Worm (Caenorhabditis elegans) whole organism, L2 larva: ENCODE data around the gene fbxa-94.

Source experiments
- C34F6.9 ChIP-seq: fragments of 150-350 bp; optimal IDR thresholded peaks from 2 replicates; lab custom pipeline; 2014; ENCODE audit warnings: missing biosample characterization, missing genetic modification characterization
- R02D3.7 ChIP-seq: fragments of 150-350 bp; optimal IDR thresholded peaks from 2 replicates; lab custom pipeline; 2014; ENCODE audit warnings: missing biosample characterization, missing genetic modification characterization
- ZK546.5 ChIP-seq: sonication (generic microtip); optimal IDR thresholded peaks from 2 replicates; lab custom pipeline; 2017; ENCODE audit warnings: missing biosample characterization, missing genetic modification characterization
- ceh-16 ChIP-seq: fragments of 150-350 bp; optimal IDR thresholded peaks from 2 replicates; lab custom pipeline; 2014; ENCODE audit warnings: missing biosample characterization, missing genetic modification characterization
- dmd-4 ChIP-seq: sonication (generic microtip); optimal IDR thresholded peaks from 2 replicates; lab custom pipeline; 2017; ENCODE audit warnings: missing biosample characterization, missing genetic modification characterization
- elt-1 ChIP-seq: fragments of 150-350 bp; optimal IDR thresholded peaks from 2 replicates; lab custom pipeline; 2014; ENCODE audit warnings: missing biosample characterization, missing genetic modification characterization
- lin-11 ChIP-seq: fragments of 150-350 bp; sonication (generic microtip); optimal IDR thresholded peaks from 2 replicates; lab custom pipeline; 2014; ENCODE audit warnings: missing biosample characterization, missing genetic modification characterization, inconsistent platforms, mixed read lengths
- lin-13 ChIP-seq: fragments of 150-350 bp; optimal IDR thresholded peaks from 2 replicates; lab custom pipeline; 2014; ENCODE audit warnings: missing biosample characterization, missing genetic modification reagents, missing genetic modification characterization
- nhr-11 ChIP-seq: fragments of 150-350 bp; optimal IDR thresholded peaks from 2 replicates; lab custom pipeline; 2014; ENCODE audit warnings: missing biosample characterization, missing genetic modification characterization
- nhr-12 ChIP-seq: fragments of 150-350 bp; optimal IDR thresholded peaks from 2 replicates; lab custom pipeline; 2014; ENCODE audit warnings: missing biosample characterization, missing genetic modification characterization
- nhr-25 ChIP-seq: fragments of 150-350 bp; sonication (generic microtip); optimal IDR thresholded peaks from 3 replicates; lab custom pipeline; 2014; ENCODE audit warnings: missing biosample characterization, missing genetic modification characterization
- skn-1 ChIP-seq: sonication (generic microtip); optimal IDR thresholded peaks from 2 replicates; lab custom pipeline; 2017; ENCODE audit warnings: missing biosample characterization, missing genetic modification characterization
- unc-55 ChIP-seq: fragments of 150-350 bp; sonication (generic microtip); optimal IDR thresholded peaks from 3 replicates; lab custom pipeline; 2014; ENCODE audit warnings: missing biosample characterization, missing genetic modification reagents, missing genetic modification characterization
- zag-1 ChIP-seq: fragments of 150-350 bp; optimal IDR thresholded peaks from 2 replicates; lab custom pipeline; 2014; ENCODE audit warnings: missing biosample characterization, missing genetic modification characterization

ce11 chrV:15610350-15610940 lies 37.7 kb downstream of the fbxa-94 start, which contains the start of the genes fbxa-153 and str-12:
- TF ChIP-seq ZK546.5 (tag; lab: Kevin White, UChicago), result no peak
- no peak for TF ChIP-seq nhr-12 (tag; lab: Kevin White, UChicago)
- TF ChIP-seq lin-11, result no peak
- TF ChIP-seq dmd-4, result no peak
- TF ChIP-seq ceh-16, result no peak
- no peak for TF ChIP-seq nhr-25 (tag; lab: Kevin White, UChicago)
- no peak for TF ChIP-seq elt-1 (tag; lab: Kevin White, UChicago)
- peak; percentile 84 for TF ChIP-seq unc-55 (GFP tag; lab: Kevin White, UChicago)
- TF ChIP-seq zag-1 (tag; lab: Kevin White, UChicago), result peak; percentile 62
- no peak for TF ChIP-seq lin-13 (GFP tag; lab: Kevin White, UChicago)
- peak; percentile 64 for TF ChIP-seq C34F6.9 (tag; lab: Kevin White, UChicago)
- TF ChIP-seq skn-1 (tag; lab: Kevin White, UChicago), result no peak
- TF ChIP-seq R02D3.7, result no peak
- TF ChIP-seq nhr-11 (tag; lab: Kevin White, UChicago), result no peak
